Worm (Caenorhabditis elegans): ENCODE results near the gene mak-2.

The mak-2 gene

ce11 chrIV:884707-885394 lies at the start of gene mak-2:
Gene mak-2, plus strand, starts transcription at chrIV:885344.
- TF ChIP-seq nfya-1 (tag; optimal IDR thresholded peaks at IDR 0.05) (peak; percentile 66), hlh-13 (GFP tag; optimal IDR thresholded peaks at IDR 0.05) (no peak), madf-2 (tag; optimal IDR thresholded peaks at IDR 0.05) (no peak), odd-2 (tag; optimal IDR thresholded peaks at IDR 0.05) (no peak), syd-9 (tag; optimal IDR thresholded peaks at IDR 0.05) (no peak), ceh-18 (tag; optimal IDR thresholded peaks at IDR 0.05) (peak; percentile 36), lin-11 (tag; optimal IDR thresholded peaks at IDR 0.05) (no peak), unc-55 (GFP tag; optimal IDR thresholded peaks at IDR 0.05) (peak; percentile 44), C38D4.7 (GFP tag; optimal IDR thresholded peaks at IDR 0.05) (no peak), fkh-6 (tag; optimal IDR thresholded peaks at IDR 0.05) (no peak), ama-1 (optimal IDR thresholded peaks at IDR 0.05) (no peak), pha-2 (tag; optimal IDR thresholded peaks at IDR 0.05) (no peak), sox-4 (tag; optimal IDR thresholded peaks at IDR 0.05) (no peak), ceh-45 (GFP tag; IDR thresholded peaks at IDR 0.05) (no peak), pha-4 (tag; optimal IDR thresholded peaks at IDR 0.05) (no peak), rnt-1 (tag; optimal IDR thresholded peaks at IDR 0.05) (peak; percentile 23), pag-3 (tag; optimal IDR thresholded peaks at IDR 0.05; ENCODE audit: borderline replicate concordance) (no peak), ceh-19 (GFP tag; optimal IDR thresholded peaks at IDR 0.05) (no peak), sox-2 (GFP tag; IDR thresholded peaks at IDR 0.05) (no peak), ceh-31 (tag; optimal IDR thresholded peaks at IDR 0.05) (peak; percentile 74), ets-4 (tag; optimal IDR thresholded peaks at IDR 0.05) (no peak), unc-3 (GFP tag; conservative IDR thresholded peaks at IDR 0.05) (no peak), unc-3 (tag; optimal IDR thresholded peaks at IDR 0.05) (no peak), unc-42 (tag; optimal IDR thresholded peaks at IDR 0.05) (peak; percentile 83), mec-3 (tag; optimal IDR thresholded peaks at IDR 0.05; ENCODE audit: borderline replicate concordance) (no peak), unc-86 (tag; optimal IDR thresholded peaks at IDR 0.05) (no peak), zip-5 (tag; optimal IDR thresholded peaks at IDR 0.05) (no peak), K02D7.2 (tag; optimal IDR thresholded peaks at IDR 0.05) (no peak), ztf-16 (tag; optimal IDR thresholded peaks at IDR 0.05) (no peak), ceh-30 (tag; optimal IDR thresholded peaks at IDR 0.05) (peak; percentile 8), sdc-2 (tag; optimal IDR thresholded peaks at IDR 0.05) (no peak), che-1 (tag; optimal IDR thresholded peaks at IDR 0.05) (no peak), dve-1 (tag; optimal IDR thresholded peaks at IDR 0.05) (peak; percentile 42), F13H6.1 (tag; optimal IDR thresholded peaks at IDR 0.05) (no peak), pax-1 (tag; optimal IDR thresholded peaks at IDR 0.05) (no peak), lim-6 (tag; optimal IDR thresholded peaks at IDR 0.05) (no peak), ttx-3 (tag; optimal IDR thresholded peaks at IDR 0.05) (no peak), ceh-2 (tag; optimal IDR thresholded peaks at IDR 0.05) (peak; percentile 45), pros-1 (tag; optimal IDR thresholded peaks at IDR 0.05) (peak; percentile 17), ahr-1 (tag; optimal IDR thresholded peaks at IDR 0.05) (no peak), ceh-48 (tag; optimal IDR thresholded peaks at IDR 0.05) (peak; percentile 38), ceh-6 (GFP tag; optimal IDR thresholded peaks at IDR 0.05) (no peak), hlh-8 (tag; optimal IDR thresholded peaks at IDR 0.05) (no peak), tbx-7 (tag; optimal IDR thresholded peaks at IDR 0.05) (no peak), C08G9.2 (tag; optimal IDR thresholded peaks at IDR 0.05) (no peak), tbx-2 (tag; optimal IDR thresholded peaks at IDR 0.05) (peak; percentile 39), pat-9 (tag; optimal IDR thresholded peaks at IDR 0.05) (no peak), gmeb-2 (tag; optimal IDR thresholded peaks at IDR 0.05) (no peak), ceh-9 (tag; optimal IDR thresholded peaks at IDR 0.05) (no peak), fax-1 (tag; optimal IDR thresholded peaks at IDR 0.05) (no peak), ceh-22 (tag; optimal IDR thresholded peaks at IDR 0.05) (no peak), ref-2 (tag; optimal IDR thresholded peaks at IDR 0.05) (no peak), eyg-1 (tag; optimal IDR thresholded peaks at IDR 0.05) (no peak), nhr-11 (tag; optimal IDR thresholded peaks at IDR 0.05) (no peak)
